Worm (Caenorhabditis elegans) whole organism, L4 larva: ENCODE measurements around the gene cab-1.

ENCODE experiments used
- F10B5.3 ChIP-seq: sonication (generic microtip); optimal IDR thresholded peaks from 2 replicates; lab custom pipeline; 2016; ENCODE audit warnings: mild to moderate bottlenecking, missing genetic modification characterization, missing compliant biosample characterization
- F37D6.2 ChIP-seq: sonication (generic microtip); optimal IDR thresholded peaks from 2 replicates; lab custom pipeline; 2016; ENCODE audit warnings: mild to moderate bottlenecking, missing genetic modification characterization, missing compliant biosample characterization
- F44E2.7 ChIP-seq: fragments of 200-800 bp; sonication (Bioruptor generic); IDR thresholded peaks from 2 replicates; pipeline ENCODE4 v2.1.2; 2022; ENCODE audit warnings: missing genetic modification characterization, missing compliant biosample characterization
- ZK337.2 ChIP-seq: fragments of 200-800 bp; sonication (Bioruptor generic); IDR thresholded peaks from 2 replicates; pipeline ENCODE4 v1.3.6; 2022; ENCODE audit warnings: missing genetic modification reagents, missing genetic modification characterization, missing compliant biosample characterization
- aha-1 ChIP-seq: fragments of 150-350 bp; peaks from one replicate; lab custom pipeline; 2014; ENCODE audit warnings: missing biosample characterization, missing genetic modification characterization
- ceh-20 ChIP-seq: fragments of 200-800 bp; sonication (Bioruptor generic); IDR thresholded peaks from 2 replicates; pipeline ENCODE4 v1.3.6; 2022; ENCODE audit warnings: missing genetic modification reagents, missing genetic modification characterization, missing compliant biosample characterization
- ceh-28 ChIP-seq: fragments of 150-350 bp; optimal IDR thresholded peaks from 2 replicates; lab custom pipeline; 2014; ENCODE audit warnings: missing biosample characterization, missing genetic modification reagents, missing genetic modification characterization
- ceh-32 ChIP-seq: sonication (generic microtip); optimal IDR thresholded peaks from 2 replicates; lab custom pipeline; 2016; ENCODE audit warnings: mild to moderate bottlenecking, missing genetic modification characterization, missing compliant biosample characterization; ENCODE audit not compliant: poor library complexity
- ceh-44 ChIP-seq: fragments of 200-800 bp; sonication (Bioruptor generic); IDR thresholded peaks from 2 replicates; pipeline ENCODE4 v1.3.6; 2022; ENCODE audit warnings: missing genetic modification reagents, missing genetic modification characterization, missing compliant biosample characterization
- ceh-62 ChIP-seq: sonication (generic microtip); optimal IDR thresholded peaks from 2 replicates; lab custom pipeline; 2017; ENCODE audit warnings: missing biosample characterization, missing genetic modification characterization
- ces-1 ChIP-seq: fragments of 150-350 bp; sonication (generic microtip); optimal IDR thresholded peaks from 4 replicates; lab custom pipeline; 2014; ENCODE audit warnings: missing biosample characterization, missing genetic modification reagents, missing genetic modification characterization
- daf-16 ChIP-seq, 3 experiments: sonication (generic microtip); optimal IDR thresholded peaks; 2 replicates each; lab custom pipeline; 2016 to 2017; ENCODE audit warnings: missing genetic modification characterization in 3 of 3, missing genetic modification reagents in 3 of 3, mild to moderate bottlenecking in 2 of 3, missing compliant biosample characterization in 2 of 3, missing biosample characterization in 1 of 3, moderate library complexity in 1 of 3
- dmd-6 ChIP-seq: fragments of 200-800 bp; sonication (Bioruptor generic); IDR thresholded peaks from 2 replicates; pipeline ENCODE4 v1.3.6; 2022; ENCODE audit warnings: missing genetic modification reagents, missing genetic modification characterization, missing compliant biosample characterization
- dmd-8 ChIP-seq: fragments of 200-800 bp; sonication (Bioruptor generic); IDR thresholded peaks from 2 replicates; pipeline ENCODE4 v1.3.6; 2022; ENCODE audit warnings: missing genetic modification characterization, missing compliant biosample characterization
- egl-27 ChIP-seq: sonication (generic microtip); optimal IDR thresholded peaks from 3 replicates; lab custom pipeline; 2017; ENCODE audit warnings: missing biosample characterization, missing genetic modification reagents, missing genetic modification characterization
- egl-43 ChIP-seq: fragments of 200-800 bp; sonication (Bioruptor generic); IDR thresholded peaks from 2 replicates; pipeline ENCODE4 v1.3.6; 2022; ENCODE audit warnings: missing genetic modification reagents, missing genetic modification characterization, missing compliant biosample characterization
- hlh-11 ChIP-seq: fragments of 200-800 bp; sonication (Bioruptor generic); optimal IDR thresholded peaks from 2 replicates; lab custom pipeline; 2018; ENCODE audit warnings: mild to moderate bottlenecking, missing genetic modification characterization, missing compliant biosample characterization
- hlh-30 ChIP-seq: sonication (generic microtip); optimal IDR thresholded peaks from 2 replicates; lab custom pipeline; 2017; ENCODE audit warnings: antibody characterized with exemption, mild to moderate bottlenecking, missing genetic modification characterization, missing compliant biosample characterization; ENCODE audit not compliant: insufficient read depth
- hmg-1.1 ChIP-seq: fragments of 200-800 bp; sonication (Bioruptor generic); IDR thresholded peaks from 2 replicates; pipeline ENCODE4 v1.3.6; 2022; ENCODE audit warnings: missing genetic modification reagents, missing genetic modification characterization, missing compliant biosample characterization
- lin-39 ChIP-seq: fragments of 150-350 bp; optimal IDR thresholded peaks from 2 replicates; lab custom pipeline; 2014; ENCODE audit warnings: missing biosample characterization, missing genetic modification reagents, missing genetic modification characterization
- lsy-2 ChIP-seq, 2 experiments: fragments of 150-350 bp in 1 of 2; sonication (generic microtip) in 1 of 2; optimal IDR thresholded peaks; 2 replicates each; lab custom pipeline; 2014 to 2017; ENCODE audit warnings: missing biosample characterization in 2 of 2, missing genetic modification characterization in 2 of 2
- madf-9 ChIP-seq: fragments of 200-800 bp; sonication (Bioruptor generic); conservative IDR thresholded peaks from 2 replicates; pipeline ENCODE4 v1.3.6; 2022; ENCODE audit warnings: missing genetic modification reagents, missing genetic modification characterization, missing compliant biosample characterization
- mdl-1 ChIP-seq, 2 experiments: fragments of 150-350 bp in 1 of 2; sonication (generic microtip) in 1 of 2; optimal IDR thresholded peaks; 2 replicates each; lab custom pipeline; 2014 to 2017; ENCODE audit warnings: missing biosample characterization in 2 of 2, missing genetic modification characterization in 2 of 2
- mep-1 ChIP-seq: fragments of 150-350 bp; sonication (generic microtip); optimal IDR thresholded peaks from 3 replicates; lab custom pipeline; 2014; ENCODE audit warnings: missing biosample characterization, missing genetic modification characterization
- mes-2 ChIP-seq: sonication (generic microtip); optimal IDR thresholded peaks from 2 replicates; lab custom pipeline; 2016; ENCODE audit warnings: missing genotype, mild to moderate bottlenecking, missing genetic modification characterization, missing compliant biosample characterization; ENCODE audit not compliant: poor library complexity, severe bottlenecking
- mxl-3 ChIP-seq: fragments of 200-800 bp; sonication (Bioruptor generic); optimal IDR thresholded peaks from 2 replicates; lab custom pipeline; 2018; ENCODE audit warnings: mild to moderate bottlenecking, missing genetic modification characterization, missing compliant biosample characterization
- nhr-11 ChIP-seq: fragments of 150-350 bp; optimal IDR thresholded peaks from 2 replicates; lab custom pipeline; 2014; ENCODE audit warnings: missing biosample characterization, missing genetic modification characterization
- nhr-111 ChIP-seq: fragments of 200-800 bp; sonication (Bioruptor generic); optimal IDR thresholded peaks from 2 replicates; lab custom pipeline; 2018; ENCODE audit warnings: mild to moderate bottlenecking, missing genetic modification characterization, missing compliant biosample characterization
- nhr-237 ChIP-seq: sonication (generic microtip); optimal IDR thresholded peaks from 2 replicates; lab custom pipeline; 2017; ENCODE audit warnings: missing biosample characterization, missing genetic modification characterization
- nhr-41 ChIP-seq: fragments of 200-800 bp; sonication (Bioruptor generic); IDR thresholded peaks from 2 replicates; pipeline ENCODE4 v1.3.6; 2022; ENCODE audit warnings: missing genetic modification reagents, missing genetic modification characterization, missing compliant biosample characterization
- nhr-48 ChIP-seq: sonication (generic microtip); optimal IDR thresholded peaks from 2 replicates; lab custom pipeline; 2016; ENCODE audit warnings: mild to moderate bottlenecking, missing genetic modification characterization, missing compliant biosample characterization
- nhr-6 ChIP-seq: fragments of 150-350 bp; optimal IDR thresholded peaks from 2 replicates; lab custom pipeline; 2014; ENCODE audit warnings: missing biosample characterization, missing genetic modification characterization
- sdz-12 ChIP-seq: fragments of 200-800 bp; sonication (Bioruptor generic); optimal IDR thresholded peaks from 2 replicates; lab custom pipeline; 2018; ENCODE audit warnings: mild to moderate bottlenecking, missing genetic modification characterization, missing compliant biosample characterization
- snpc-1.2 ChIP-seq: fragments of 200-800 bp; sonication (Bioruptor generic); IDR thresholded peaks from 2 replicates; pipeline ENCODE4 v1.3.6; 2022; ENCODE audit warnings: missing genetic modification reagents, missing genetic modification characterization, missing compliant biosample characterization
- snpc-4 ChIP-seq: fragments of 150-350 bp; optimal IDR thresholded peaks from 2 replicates; lab custom pipeline; 2014; ENCODE audit warnings: missing biosample characterization, missing genetic modification characterization
- spr-1 ChIP-seq: sonication (generic microtip); optimal IDR thresholded peaks from 2 replicates; lab custom pipeline; 2016; ENCODE audit warnings: mild to moderate bottlenecking, missing genetic modification characterization, missing compliant biosample characterization
- tag-97 ChIP-seq: fragments of 200-800 bp; sonication (Bioruptor generic); IDR thresholded peaks from 2 replicates; pipeline ENCODE4 v1.3.6; 2022; ENCODE audit warnings: missing genetic modification characterization, missing compliant biosample characterization
- unc-62 ChIP-seq, 3 experiments: fragments of 150-350 bp in 1 of 3; sonication (generic microtip); optimal IDR thresholded peaks in 2 of 3; peaks in 1 of 3; 1 replicate in 1 of 3; 2 replicates in 2 of 3; lab custom pipeline; 2014 to 2017; ENCODE audit warnings: missing biosample characterization in 3 of 3, missing genetic modification characterization in 3 of 3, missing genetic modification reagents in 3 of 3, missing genotype in 1 of 3
- vab-7 ChIP-seq: fragments of 200-800 bp; sonication (Bioruptor generic); IDR thresholded peaks from 2 replicates; pipeline ENCODE4 v1.3.6; 2022; ENCODE audit warnings: missing genetic modification reagents, missing genetic modification characterization, missing compliant biosample characterization
- zag-1 ChIP-seq: fragments of 150-350 bp; optimal IDR thresholded peaks from 2 replicates; lab custom pipeline; 2014; ENCODE audit warnings: missing biosample characterization, missing genetic modification characterization
- zfp-3 ChIP-seq: fragments of 200-800 bp; sonication (Bioruptor generic); conservative IDR thresholded peaks from 2 replicates; pipeline ENCODE4 v1.3.6; 2022; ENCODE audit warnings: missing genetic modification reagents, missing genetic modification characterization, missing compliant biosample characterization
- zip-2 ChIP-seq: fragments of 150-350 bp; optimal IDR thresholded peaks from 2 replicates; lab custom pipeline; 2014; ENCODE audit warnings: missing biosample characterization, missing genetic modification characterization

The cab-1 gene

DNA sequence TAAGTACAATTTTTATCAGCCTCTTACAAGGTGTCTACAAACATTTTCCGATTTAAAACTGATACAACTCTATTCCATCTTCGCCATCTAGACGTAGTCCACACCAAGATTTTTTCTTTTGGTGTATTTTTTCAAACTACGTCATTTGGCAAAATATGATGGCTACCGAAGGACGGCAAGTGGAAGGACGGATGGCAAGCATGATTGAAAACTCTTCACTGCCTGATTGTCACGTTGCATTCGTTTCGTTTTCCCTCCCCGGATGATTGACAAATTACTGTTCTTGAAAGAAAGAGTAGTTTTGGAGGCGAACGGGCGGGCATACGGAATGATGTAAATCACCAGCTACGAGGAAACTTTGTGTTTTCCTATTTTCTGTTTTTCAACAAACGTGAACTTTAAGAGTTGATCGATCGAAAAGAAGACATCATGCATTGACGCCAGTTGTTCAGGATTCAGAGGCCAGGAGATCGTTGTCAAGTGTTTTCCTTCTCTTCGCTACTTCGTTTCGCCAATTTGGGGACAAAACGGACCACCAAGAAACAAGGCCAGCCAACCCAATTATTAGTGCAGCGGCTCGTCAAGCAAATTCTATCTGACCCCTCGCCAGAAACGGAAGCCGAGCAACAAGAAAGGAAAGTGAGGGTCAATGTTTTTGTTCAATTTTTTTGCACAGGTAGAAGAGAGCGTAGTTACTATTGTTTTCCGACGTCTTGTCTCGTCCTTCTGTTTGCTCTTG, 34.2 kb downstream of the cab-1 start:
- TF ChIP-seq hlh-30 (tag; lab: Kevin White, UChicago) (peak; percentile 34), zip-2 (tag; lab: Kevin White, UChicago) (no peak), madf-9 (GFP tag; lab: Robert Waterston, UW) (no peak), ceh-32 (no peak), unc-62 (GFP tag; optimal IDR thresholded peaks at IDR 0.05 in 1 of 2; lab: Kevin White, UChicago) (peak in 1 of 2 experiments; percentile 69), unc-62 (tag; optimal IDR thresholded peaks at IDR 0.05; lab: Kevin White, UChicago) (no peak), aha-1 (peak; percentile 72)

ce11 chrX:12177521-12177920, 35.2 kb downstream of the cab-1 start:
- TF ChIP-seq hlh-30 (tag; lab: Kevin White, UChicago) (peak; percentile 31), snpc-1.2 (GFP tag; lab: Robert Waterston, UW) (no peak), ceh-20 (GFP tag; lab: Robert Waterston, UW) (no peak), hmg-1.1 (peak; percentile 46), aha-1 (peak; percentile 85), mep-1 (tag; lab: Kevin White, UChicago) (peak; percentile 21), mes-2 (tag; lab: Kevin White, UChicago) (peak; percentile 21), dmd-6 (GFP tag; lab: Robert Waterston, UW) (no peak), nhr-111 (GFP tag; lab: Kevin White, UChicago) (no peak), mdl-1 (tag; optimal IDR thresholded peaks at IDR 0.05; lab: Kevin White, UChicago) (peak in 1 of 2 experiments; percentile 12), mxl-3 (no peak)

- TF ChIP-seq zfp-3 (GFP tag; lab: Robert Waterston, UW) (no peak), ZK337.2 (no peak), F10B5.3 (tag; lab: Kevin White, UChicago) (no peak), dmd-8 (GFP tag; lab: Robert Waterston, UW) (no peak), egl-27 (no peak), lin-39 (tag; lab: Kevin White, UChicago) (no peak), snpc-4 (tag; lab: Kevin White, UChicago) (no peak), ceh-28 (tag; lab: Kevin White, UChicago) (no peak), vab-7 (no peak), tag-97 (GFP tag; lab: Robert Waterston, UW) (no peak), aha-1 (peak; percentile 89), nhr-11 (tag; lab: Kevin White, UChicago) (no peak), nhr-48 (tag; lab: Kevin White, UChicago) (no peak), zag-1 (tag; lab: Kevin White, UChicago) (no peak), egl-43 (GFP tag; lab: Robert Waterston, UW) (no peak), ceh-62 (tag; lab: Kevin White, UChicago) (no peak), hlh-11 (tag; lab: Kevin White, UChicago) (peak; percentile 19), spr-1 (tag; lab: Kevin White, UChicago) (no peak), F44E2.7 (GFP tag; lab: Robert Waterston, UW) (no peak), F37D6.2 (tag; lab: Kevin White, UChicago) (no peak), ceh-44 (GFP tag; lab: Robert Waterston, UW) (no peak), hmg-1.1 (no peak), ceh-32 (no peak), sdz-12 (GFP tag; lab: Kevin White, UChicago) (no peak), nhr-237 (tag; lab: Kevin White, UChicago) (no peak), mxl-3 (no peak), mes-2 (tag; lab: Kevin White, UChicago) (peak; percentile 30), ces-1 (GFP tag; lab: Kevin White, UChicago) (no peak), lsy-2 (tag; optimal IDR thresholded peaks at IDR 0.05; lab: Kevin White, UChicago) (peak in 1 of 2 experiments; percentile 41), nhr-41 (GFP tag; lab: Robert Waterston, UW) (no peak), nhr-6 (tag; lab: Kevin White, UChicago) (peak; percentile 42), daf-16 (GFP tag; optimal IDR thresholded peaks at IDR 0.05; lab: Kevin White, UChicago) (no peak), daf-16 (tag; optimal IDR thresholded peaks at IDR 0.05; lab: Kevin White, UChicago) (no peak)
Observed at ce11 chrX:12176873-12177293, 35.8 kb downstream of the cab-1 start.
